Worm (Caenorhabditis elegans) whole organism, early embryonic: ENCODE measurements around the gene D1054.18.

Experiments used
- F13C5.2 ChIP-seq: sonication (generic microtip); optimal IDR thresholded peaks from 2 replicates; lab custom pipeline; 2017; ENCODE audit warnings: mild to moderate bottlenecking, missing genetic modification characterization, inconsistent platforms, missing compliant biosample characterization
- aly-1 ChIP-seq: sonication (generic microtip); optimal IDR thresholded peaks from 2 replicates; lab custom pipeline; 2016; ENCODE audit warnings: missing genetic modification characterization, missing compliant biosample characterization
- ama-1 ChIP-seq: fragments of 150-350 bp; optimal IDR thresholded peaks from 2 replicates; lab custom pipeline; 2014
- ceh-36 ChIP-seq: sonication (generic microtip); optimal IDR thresholded peaks from 2 replicates; lab custom pipeline; 2016; ENCODE audit warnings: missing genetic modification characterization, inconsistent platforms, missing compliant biosample characterization
- flt-1 ChIP-seq: fragments of 200-800 bp; sonication (Bioruptor generic); IDR thresholded peaks from 2 replicates; pipeline ENCODE4 v1.3.6; 2022; ENCODE audit warnings: missing genetic modification characterization, missing compliant biosample characterization
- hmbx-1 ChIP-seq: sonication (generic microtip); optimal IDR thresholded peaks from 2 replicates; lab custom pipeline; 2016; ENCODE audit warnings: mild to moderate bottlenecking, missing genetic modification characterization, missing compliant biosample characterization
- hmg-4 ChIP-seq: fragments of 200-800 bp; sonication (Bioruptor generic); optimal IDR thresholded peaks from 2 replicates; lab custom pipeline; 2018; ENCODE audit warnings: mild to moderate bottlenecking, missing genetic modification characterization, missing compliant biosample characterization
- hnd-1 ChIP-seq: sonication (generic microtip); optimal IDR thresholded peaks from 2 replicates; lab custom pipeline; 2016; ENCODE audit warnings: missing genetic modification characterization, missing compliant biosample characterization
- tbx-37 ChIP-seq: fragments of 200-800 bp; sonication (Bioruptor generic); conservative IDR thresholded peaks from 2 replicates; pipeline ENCODE4 v1.3.6; 2022; ENCODE audit warnings: missing genetic modification reagents, missing genetic modification characterization, missing compliant biosample characterization

DNA sequence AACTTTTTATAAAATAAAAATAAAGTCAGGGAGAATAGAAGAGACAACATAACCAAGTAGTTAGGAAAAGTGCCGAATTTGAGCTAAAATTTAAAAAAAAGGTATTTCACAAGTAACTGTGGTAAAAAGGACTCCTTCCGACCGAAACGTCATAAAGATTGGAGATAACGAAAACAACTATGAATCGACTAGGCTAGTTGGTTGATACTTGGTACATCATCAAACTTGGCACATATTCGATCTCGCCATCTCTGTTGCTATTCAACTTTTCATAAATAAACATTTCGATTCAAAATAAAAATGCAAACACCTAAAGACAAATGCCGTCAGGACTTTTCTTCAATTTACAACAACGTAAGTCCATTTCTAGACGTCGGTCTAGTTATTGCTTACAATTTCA is 10.8 kb upstream of the D1054.18 start, which contains the start of gene C29A12.22:
- no peak for TF ChIP-seq ama-1 (lab: Kevin White, UChicago)
- TF ChIP-seq flt-1 (GFP tag; lab: Robert Waterston, UW) = no peak
- no peak for TF ChIP-seq aly-1
- TF ChIP-seq tbx-37 (GFP tag; lab: Robert Waterston, UW) = no peak
- no peak for TF ChIP-seq hmg-4 (GFP tag; lab: Kevin White, UChicago)
- TF ChIP-seq ceh-36 (tag; lab: Kevin White, UChicago) = no peak
- no peak for TF ChIP-seq hmbx-1 (tag; lab: Kevin White, UChicago)
- no peak for TF ChIP-seq hnd-1
- TF ChIP-seq F13C5.2 (tag; lab: Kevin White, UChicago) = no peak
